Worm (Caenorhabditis elegans) whole organism, L2 larva: ENCODE results near the gene K09E4.4.

Source experiments
- F13H6.1 ChIP-seq: sonication (generic microtip); optimal IDR thresholded peaks from 2 replicates; lab custom pipeline; 2016; ENCODE audit warnings: missing genetic modification characterization, missing compliant biosample characterization
- R02D3.7 ChIP-seq: fragments of 150-350 bp; optimal IDR thresholded peaks from 2 replicates; lab custom pipeline; 2014; ENCODE audit warnings: missing biosample characterization, missing genetic modification characterization
- unc-62 ChIP-seq: fragments of 150-350 bp; optimal IDR thresholded peaks from 2 replicates; lab custom pipeline; 2014; ENCODE audit warnings: missing biosample characterization, missing genetic modification reagents, missing genetic modification characterization

DNA sequence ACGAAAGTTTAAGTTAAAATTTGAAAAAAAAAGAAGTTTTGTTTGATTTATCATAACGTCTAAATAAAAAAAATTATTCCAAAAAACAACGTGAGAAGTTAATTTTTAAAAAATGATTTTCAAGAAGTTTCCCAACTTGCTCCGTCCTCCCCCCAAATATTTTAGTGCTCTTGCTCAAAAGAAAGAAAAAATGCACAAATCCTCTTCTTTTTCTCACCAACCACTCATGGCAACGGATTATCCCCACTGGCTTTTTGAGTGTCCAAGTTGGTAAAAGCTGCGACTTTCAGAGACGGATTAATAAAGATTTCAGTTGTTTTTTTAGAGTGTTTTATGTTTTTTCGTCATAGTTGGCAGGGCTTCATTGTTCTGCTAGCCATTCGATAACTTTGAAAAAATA is 24.4 kb downstream of the K09E4.4 start, which contains the start of gene Y39G8C.2:
- TF ChIP-seq R02D3.7 (tag; lab: Kevin White, UChicago) (no peak), F13H6.1 (tag; lab: Kevin White, UChicago) (no peak), unc-62 (no peak)
